Worm (Caenorhabditis elegans) whole organism, L1 larva: ENCODE measurements around the gene paml-1.

ENCODE experiments used
- C04F5.9 ChIP-seq: sonication (generic microtip); optimal IDR thresholded peaks from 2 replicates; lab custom pipeline; 2016; ENCODE audit warnings: missing genetic modification characterization, missing compliant biosample characterization
- F16B12.6 ChIP-seq: fragments of 150-350 bp; optimal IDR thresholded peaks from 2 replicates; lab custom pipeline; 2014; ENCODE audit warnings: missing biosample characterization, missing genetic modification characterization
- Y116A8C.19 ChIP-seq: sonication (generic microtip); optimal IDR thresholded peaks from 2 replicates; lab custom pipeline; 2016; ENCODE audit warnings: missing compliant biosample characterization, missing genetic modification characterization, borderline replicate concordance
- alr-1 ChIP-seq: fragments of 200-800 bp; sonication (Bioruptor generic); optimal IDR thresholded peaks from 2 replicates; lab custom pipeline; 2018; ENCODE audit warnings: borderline replicate concordance, mild to moderate bottlenecking, missing genetic modification characterization, missing compliant biosample characterization
- aly-2 ChIP-seq: fragments of 150-350 bp; optimal IDR thresholded peaks from 2 replicates; lab custom pipeline; 2014; ENCODE audit warnings: missing biosample characterization, missing genetic modification characterization
- blmp-1 ChIP-seq: fragments of 150-350 bp; optimal IDR thresholded peaks from 2 replicates; lab custom pipeline; 2014; ENCODE audit warnings: missing biosample characterization, missing genetic modification characterization
- ceh-82 ChIP-seq, 3 experiments: fragments of 150-350 bp in 1 of 3; sonication (generic microtip) in 2 of 3; optimal IDR thresholded peaks; 2 replicates each; lab custom pipeline; 2014 to 2017; ENCODE audit warnings: missing biosample characterization in 3 of 3, missing genetic modification characterization in 3 of 3
- dsc-1 ChIP-seq: sonication (generic microtip); optimal IDR thresholded peaks from 2 replicates; lab custom pipeline; 2016; ENCODE audit warnings: mild to moderate bottlenecking, missing genetic modification characterization, missing compliant biosample characterization
- efl-1 ChIP-seq, 4 experiments: fragments of 150-350 bp; optimal IDR thresholded peaks in 3 of 4; peaks in 1 of 4; 1 replicate in 1 of 4; 2 replicates in 3 of 4; lab custom pipeline; 2014; ENCODE audit warnings: missing biosample characterization in 2 of 4, missing genetic modification characterization in 2 of 4, missing genetic modification reagents in 2 of 4
- egl-13 ChIP-seq: sonication (generic microtip); optimal IDR thresholded peaks from 2 replicates; lab custom pipeline; 2016; ENCODE audit warnings: missing genotype, missing genetic modification reagents, missing genetic modification characterization, missing compliant biosample characterization
- egl-27 ChIP-seq, 2 experiments: fragments of 150-350 bp in 1 of 2; sonication (generic microtip); optimal IDR thresholded peaks; 3 replicates each; lab custom pipeline; 2017 to 2018; ENCODE audit warnings: missing biosample characterization in 2 of 2, missing genetic modification characterization in 2 of 2, missing genetic modification reagents in 2 of 2
- elt-3 ChIP-seq, 6 experiments: fragments of 150-350 bp in 1 of 6; sonication (generic microtip); optimal IDR thresholded peaks; 2 replicates each; lab custom pipeline; 2017 to 2018; ENCODE audit warnings: missing biosample characterization in 6 of 6, missing genetic modification characterization in 6 of 6, inconsistent platforms in 1 of 6
- ets-5 ChIP-seq: fragments of 200-800 bp; sonication (Bioruptor generic); IDR thresholded peaks from 2 replicates; pipeline ENCODE4 v1.3.6; 2022; ENCODE audit warnings: missing genetic modification characterization, missing compliant biosample characterization
- fkh-4 ChIP-seq: sonication (generic microtip); optimal IDR thresholded peaks from 2 replicates; lab custom pipeline; 2016; ENCODE audit warnings: missing compliant biosample characterization, missing genetic modification characterization, borderline replicate concordance
- fos-1 ChIP-seq: fragments of 150-350 bp; optimal IDR thresholded peaks from 2 replicates; lab custom pipeline; 2014; ENCODE audit warnings: missing biosample characterization, missing genetic modification characterization
- hlh-17 ChIP-seq: fragments of 200-800 bp; sonication (Bioruptor generic); optimal IDR thresholded peaks from 2 replicates; lab custom pipeline; 2018; ENCODE audit warnings: missing genetic modification characterization, mild to moderate bottlenecking, missing compliant biosample characterization, moderate library complexity, borderline replicate concordance
- hlh-4 ChIP-seq: sonication (generic microtip); optimal IDR thresholded peaks from 2 replicates; lab custom pipeline; 2016; ENCODE audit warnings: mild to moderate bottlenecking, missing genetic modification characterization, missing compliant biosample characterization
- hpl-2 ChIP-seq: fragments of 150-350 bp; optimal IDR thresholded peaks from 2 replicates; lab custom pipeline; 2014; ENCODE audit warnings: missing biosample characterization, missing genetic modification reagents, missing genetic modification characterization
- isw-1 ChIP-seq: fragments of 200-800 bp; sonication (Bioruptor generic); IDR thresholded peaks from 2 replicates; pipeline ENCODE4 v1.3.6; 2022; ENCODE audit warnings: missing genetic modification characterization, missing compliant biosample characterization
- jun-1 ChIP-seq: fragments of 150-350 bp; optimal IDR thresholded peaks from 2 replicates; lab custom pipeline; 2014; ENCODE audit warnings: missing biosample characterization, missing genetic modification reagents, missing genetic modification characterization
- lin-13 ChIP-seq: fragments of 150-350 bp; optimal IDR thresholded peaks from 2 replicates; lab custom pipeline; 2014; ENCODE audit warnings: missing biosample characterization, missing genetic modification reagents, missing genetic modification characterization
- lin-15B ChIP-seq: fragments of 150-350 bp; sonication (generic microtip); optimal IDR thresholded peaks from 3 replicates; lab custom pipeline; 2014; ENCODE audit warnings: missing biosample characterization, missing genetic modification characterization
- lin-35 ChIP-seq, 2 experiments: fragments of 150-350 bp; optimal IDR thresholded peaks; 2 replicates each; lab custom pipeline; 2014; ENCODE audit warnings: missing biosample characterization in 2 of 2, missing genetic modification characterization in 2 of 2, missing genetic modification reagents in 2 of 2
- lir-3 ChIP-seq: sonication (generic microtip); optimal IDR thresholded peaks from 2 replicates; lab custom pipeline; 2016; ENCODE audit warnings: mild to moderate bottlenecking, missing genetic modification characterization, moderate library complexity, missing compliant biosample characterization; ENCODE audit not compliant: poor library complexity
- lsy-2 ChIP-seq, 2 experiments: fragments of 150-350 bp; optimal IDR thresholded peaks; 2 replicates each; lab custom pipeline; 2014; ENCODE audit warnings: missing biosample characterization in 2 of 2, missing genetic modification characterization in 2 of 2
- nhr-11 ChIP-seq: fragments of 150-350 bp; optimal IDR thresholded peaks from 2 replicates; lab custom pipeline; 2014; ENCODE audit warnings: missing biosample characterization, missing genetic modification characterization
- nhr-12 ChIP-seq: sonication (generic microtip); optimal IDR thresholded peaks from 2 replicates; lab custom pipeline; 2017; ENCODE audit warnings: missing biosample characterization, missing genetic modification characterization
- nhr-19 ChIP-seq: fragments of 200-800 bp; sonication (Bioruptor generic); conservative IDR thresholded peaks from 2 replicates; pipeline ENCODE4 v1.3.6; 2022; ENCODE audit warnings: missing genetic modification characterization, missing compliant biosample characterization
- nhr-20 ChIP-seq: sonication (generic microtip); optimal IDR thresholded peaks from 2 replicates; lab custom pipeline; 2016; ENCODE audit warnings: mild to moderate bottlenecking, missing genetic modification characterization, missing compliant biosample characterization
- nhr-71 ChIP-seq: sonication (generic microtip); optimal IDR thresholded peaks from 2 replicates; lab custom pipeline; 2016; ENCODE audit warnings: mild to moderate bottlenecking, missing genetic modification characterization, moderate library complexity, missing compliant biosample characterization
- nhr-77 ChIP-seq: fragments of 150-350 bp; optimal IDR thresholded peaks from 2 replicates; lab custom pipeline; 2014; ENCODE audit warnings: missing biosample characterization, missing genetic modification characterization
- nhr-84 ChIP-seq: sonication (generic microtip); optimal IDR thresholded peaks from 2 replicates; lab custom pipeline; 2017; ENCODE audit warnings: missing biosample characterization, missing genetic modification characterization
- nhr-85 ChIP-seq: sonication (generic microtip); peaks from one replicate; lab custom pipeline; 2016; ENCODE audit warnings: missing genetic modification characterization, inconsistent platforms, missing compliant biosample characterization
- pax-3 ChIP-seq: fragments of 200-800 bp; sonication (Bioruptor generic); optimal IDR thresholded peaks from 2 replicates; lab custom pipeline; 2018; ENCODE audit warnings: mild to moderate bottlenecking, missing genetic modification characterization, moderate library complexity, missing compliant biosample characterization
- swsn-7 ChIP-seq: sonication (generic microtip); optimal IDR thresholded peaks from 2 replicates; lab custom pipeline; 2016; ENCODE audit warnings: missing genetic modification characterization, missing compliant biosample characterization
- tbx-2 ChIP-seq: sonication (generic microtip); optimal IDR thresholded peaks from 2 replicates; lab custom pipeline; 2016; ENCODE audit warnings: missing genetic modification characterization, missing compliant biosample characterization
- unc-130 ChIP-seq: fragments of 150-350 bp; optimal IDR thresholded peaks from 2 replicates; lab custom pipeline; 2017; ENCODE audit warnings: missing biosample characterization, missing genetic modification characterization, inconsistent platforms
- unc-62 ChIP-seq: fragments of 150-350 bp; optimal IDR thresholded peaks from 2 replicates; lab custom pipeline; 2014; ENCODE audit warnings: missing biosample characterization, missing genetic modification reagents, missing genetic modification characterization
- unc-86 ChIP-seq: sonication (generic microtip); optimal IDR thresholded peaks from 2 replicates; lab custom pipeline; 2016; ENCODE audit warnings: missing genetic modification characterization, missing compliant biosample characterization
- vab-15 ChIP-seq: sonication (generic microtip); optimal IDR thresholded peaks from 2 replicates; lab custom pipeline; 2017; ENCODE audit warnings: missing genotype, mild to moderate bottlenecking, missing genetic modification characterization, missing compliant biosample characterization
- xbp-1 ChIP-seq: sonication (generic microtip); optimal IDR thresholded peaks from 2 replicates; lab custom pipeline; 2016; ENCODE audit warnings: missing genetic modification characterization, missing compliant biosample characterization
- ztf-11 ChIP-seq, 2 experiments: sonication (generic microtip); optimal IDR thresholded peaks; 2 replicates each; lab custom pipeline; 2016 to 2017; ENCODE audit warnings: missing genetic modification characterization in 2 of 2, missing biosample characterization in 1 of 2, missing compliant biosample characterization in 1 of 2
- ztf-4 ChIP-seq: fragments of 150-350 bp; optimal IDR thresholded peaks from 2 replicates; lab custom pipeline; 2014; ENCODE audit warnings: missing biosample characterization, missing genetic modification characterization

Gene paml-1

ce11 chrIII:10233979-10234378 is at the start of gene paml-1:
Gene paml-1 (minus strand): TSS chrIII:10234079.
- TF ChIP-seq ztf-4 (tag; lab: Kevin White, UChicago), result no peak
- peak; percentile 40 for TF ChIP-seq nhr-85 (tag; lab: Kevin White, UChicago)
- no peak for TF ChIP-seq C04F5.9 (tag; lab: Kevin White, UChicago)
- TF ChIP-seq lin-35 (GFP tag; optimal IDR thresholded peaks at IDR 0.05; lab: Kevin White, UChicago), result no peak
- TF ChIP-seq lin-15B (tag; lab: Kevin White, UChicago), result no peak

- no peak for TF ChIP-seq isw-1 (GFP tag; lab: Robert Waterston, UW)
Observed at ce11 chrIII:10278826-10279225, 44.9 kb upstream of the paml-1 start, which contains the start of gene pad-2. Gene pad-2 (plus strand): TSS chrIII:10279126.

- TF ChIP-seq jun-1 (tag; lab: Kevin White, UChicago) (no peak), egl-13 (no peak), nhr-12 (tag; lab: Kevin White, UChicago) (no peak), dsc-1 (tag; lab: Kevin White, UChicago) (no peak), nhr-19 (GFP tag; lab: Robert Waterston, UW) (no peak), efl-1 (optimal IDR thresholded peaks at IDR 0.05; lab: Kevin White, UChicago) (no peak), efl-1 (GFP tag; optimal IDR thresholded peaks at IDR 0.05 in 1 of 2; lab: Kevin White, UChicago) (peak in 1 of 2 experiments; percentile 70)
Observed at ce11 chrIII:10271807-10272206, 37.9 kb upstream of the paml-1 start.

ce11 chrIII:10270778-10271307 is 37.0 kb upstream of the paml-1 start, which contains the start of gene cnk-1:
Gene cnk-1 (plus strand): TSS chrIII:10271257.
- TF ChIP-seq blmp-1 (tag; lab: Kevin White, UChicago) (no peak), hlh-17 (GFP tag; lab: Kevin White, UChicago) (no peak), egl-27 (tag; optimal IDR thresholded peaks at IDR 0.05; lab: Kevin White, UChicago) (no peak), lin-35 (GFP tag; optimal IDR thresholded peaks at IDR 0.05; lab: Kevin White, UChicago) (peak; percentile 63 to 77), vab-15 (tag; lab: Kevin White, UChicago) (peak; percentile 72), nhr-77 (tag; lab: Kevin White, UChicago) (peak; percentile 50), efl-1 (optimal IDR thresholded peaks at IDR 0.05; lab: Kevin White, UChicago) (peak; percentile 78 to 81), efl-1 (GFP tag; optimal IDR thresholded peaks at IDR 0.05 in 1 of 2; lab: Kevin White, UChicago) (peak; percentile 67 to 97), unc-130 (tag; lab: Kevin White, UChicago) (no peak), xbp-1 (tag; lab: Kevin White, UChicago) (peak; percentile 80), nhr-84 (tag; lab: Kevin White, UChicago) (no peak), egl-13 (peak; percentile 83), ceh-82 (tag; optimal IDR thresholded peaks at IDR 0.05; lab: Kevin White, UChicago) (peak; percentile 32 to 56 (median 53)), nhr-71 (tag; lab: Kevin White, UChicago) (peak; percentile 93), lin-13 (peak; percentile 34), fos-1 (no peak), nhr-20 (tag; lab: Kevin White, UChicago) (peak; percentile 77), ztf-11 (tag; optimal IDR thresholded peaks at IDR 0.05; lab: Kevin White, UChicago) (peak in 1 of 2 experiments; percentile 90), unc-62 (GFP tag; lab: Kevin White, UChicago) (no peak), hpl-2 (GFP tag; lab: Kevin White, UChicago) (no peak), swsn-7 (tag; lab: Kevin White, UChicago) (peak; percentile 83), lin-15B (tag; lab: Kevin White, UChicago) (peak; percentile 83), ets-5 (GFP tag; lab: Robert Waterston, UW) (peak; percentile 57; the same call in 1 of the 2 replicates), dsc-1 (tag; lab: Kevin White, UChicago) (peak; percentile 87), alr-1 (tag; lab: Kevin White, UChicago) (no peak), nhr-12 (tag; lab: Kevin White, UChicago) (no peak), nhr-19 (GFP tag; lab: Robert Waterston, UW) (peak; percentile 98), tbx-2 (tag; lab: Kevin White, UChicago) (peak; percentile 94), lir-3 (tag; lab: Kevin White, UChicago) (peak; percentile 93), Y116A8C.19 (tag; lab: Kevin White, UChicago) (no peak), aly-2 (tag; lab: Kevin White, UChicago) (no peak), lsy-2 (tag; optimal IDR thresholded peaks at IDR 0.05; lab: Kevin White, UChicago) (peak; percentile 66 to 68), elt-3 (tag; optimal IDR thresholded peaks at IDR 0.05; lab: Kevin White, UChicago) (no peak), unc-86 (tag; lab: Kevin White, UChicago) (peak; percentile 87), fkh-4 (peak; percentile 93), F16B12.6 (tag; lab: Kevin White, UChicago) (peak; percentile 40), pax-3 (tag; lab: Kevin White, UChicago) (peak; percentile 87), hlh-4 (tag; lab: Kevin White, UChicago) (no peak), nhr-11 (tag; lab: Kevin White, UChicago) (no peak)
